Fruit fly (Drosophila melanogaster): ENCODE data around the gene TotA.

The TotA gene

DNA sequence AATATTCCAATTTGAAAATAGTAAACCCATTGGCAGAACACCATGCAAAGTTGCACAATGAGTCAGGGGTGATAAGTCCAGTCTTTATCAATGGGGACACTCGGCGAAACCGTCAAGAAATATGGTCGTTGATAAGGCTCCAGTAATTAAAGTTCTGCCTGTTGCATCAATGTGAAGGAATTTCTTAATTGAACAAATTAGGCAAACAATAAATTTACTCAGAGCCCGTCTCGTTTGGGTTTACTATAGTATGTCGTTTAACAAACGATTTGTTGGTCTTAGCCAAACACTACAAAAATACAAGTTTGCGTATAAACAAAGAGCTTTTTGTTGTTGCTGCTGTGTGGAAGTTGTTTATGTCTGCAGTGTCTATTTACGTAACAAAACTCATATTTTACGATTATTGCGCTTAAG, 36.1 kb upstream of the TotA start:
- TF ChIP-seq Crg-1 (GFP tag; optimal IDR thresholded peaks at IDR 0.05) (no peak), cic (GFP tag; optimal IDR thresholded peaks at IDR 0.05) (peak; percentile 14), kay (GFP tag; ENCODE audit: borderline replicate concordance) (peak; percentile 87)

DNA sequence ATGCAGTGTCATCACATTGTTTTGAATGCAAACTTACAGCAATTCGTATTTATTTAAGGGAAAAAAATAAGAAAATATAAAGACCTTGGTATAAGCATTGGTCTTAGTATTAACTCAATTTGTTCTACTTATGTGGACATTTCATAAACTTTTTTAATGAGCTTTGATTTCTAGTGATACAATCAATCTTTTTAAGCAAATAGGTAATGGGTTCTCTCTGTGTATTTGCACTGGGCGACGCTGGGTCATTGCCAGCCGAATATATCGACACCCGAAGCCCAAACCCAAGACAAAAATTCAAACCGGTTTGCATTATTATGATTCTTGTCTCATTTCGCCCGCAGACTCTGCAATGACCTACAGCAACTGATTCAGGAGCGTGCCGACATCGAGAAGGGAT, 35.3 kb upstream of the TotA start:
- no peak for TF ChIP-seq CG1620 (GFP tag; optimal IDR thresholded peaks at IDR 0.05)
- no peak for TF ChIP-seq CG5204 (GFP tag; optimal IDR thresholded peaks at IDR 0.05)
- no peak for TF ChIP-seq Mnt (GFP tag; optimal IDR thresholded peaks at IDR 0.05)
- TF ChIP-seq Hr96 (GFP tag; optimal IDR thresholded peaks at IDR 0.05), result no peak

DNA sequence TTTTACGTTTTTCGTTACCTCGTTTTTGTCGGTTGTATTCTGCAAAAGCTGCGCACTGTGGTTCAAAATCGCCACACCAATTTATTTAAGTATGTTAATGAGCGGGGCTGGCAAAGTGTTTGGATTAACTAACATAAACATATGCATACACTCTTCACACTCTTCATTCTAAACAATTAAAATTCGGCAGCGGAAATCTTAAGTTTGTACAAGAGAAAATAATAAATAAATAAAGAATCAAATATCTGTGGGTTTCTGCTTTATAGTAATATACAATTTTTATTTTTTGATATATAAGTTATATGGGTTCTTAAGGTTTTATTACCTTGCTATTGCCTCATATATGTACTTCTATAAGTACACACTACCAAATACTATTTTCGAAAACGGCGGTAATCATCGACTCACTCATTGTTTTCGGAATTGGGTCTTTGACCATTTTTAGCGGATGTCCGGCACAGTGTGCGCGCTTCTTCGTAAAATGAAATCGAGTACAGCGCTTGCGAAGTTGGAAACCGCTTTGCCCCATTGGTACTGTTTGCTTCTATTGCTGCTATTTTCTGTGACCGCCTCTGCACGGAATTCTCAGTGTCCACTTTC, 34.5 kb upstream of the TotA start:
- TF ChIP-seq CG12768 (GFP tag; optimal IDR thresholded peaks at IDR 0.05) (no peak), bab1 (GFP tag; optimal IDR thresholded peaks at IDR 0.05) (no peak), pad (GFP tag; optimal IDR thresholded peaks at IDR 0.05) (no peak), Clk (GFP tag; optimal IDR thresholded peaks at IDR 0.05) (no peak), tj (GFP tag; optimal IDR thresholded peaks at IDR 0.05) (no peak)

DNA sequence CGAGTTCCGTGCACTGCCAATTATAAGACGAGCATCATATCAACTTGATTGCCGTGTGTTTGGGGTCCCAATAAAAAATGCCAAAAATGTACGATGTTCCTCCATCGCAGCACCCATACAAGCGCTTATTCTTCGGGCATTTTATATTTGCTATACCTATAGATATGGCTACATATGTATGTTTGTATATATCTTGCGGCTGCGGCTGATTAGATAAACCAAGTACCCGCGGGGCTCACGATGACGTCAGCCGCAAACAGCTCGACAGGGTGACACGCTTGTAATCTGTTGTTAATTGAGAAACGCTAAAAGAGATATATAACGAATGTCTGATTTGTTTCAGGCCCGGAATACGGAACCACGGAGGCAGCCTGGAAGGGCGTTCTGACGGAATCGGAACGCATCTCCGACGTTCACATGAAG, 33.6 kb upstream of the TotA start:
- TF ChIP-seq CG14711 (tag; optimal IDR thresholded peaks at IDR 0.05), result no peak
- peak; percentile 76 for TF ChIP-seq kay (GFP tag; ENCODE audit: borderline replicate concordance)
- peak; percentile 48 for TF ChIP-seq cic (GFP tag; optimal IDR thresholded peaks at IDR 0.05)

DNA sequence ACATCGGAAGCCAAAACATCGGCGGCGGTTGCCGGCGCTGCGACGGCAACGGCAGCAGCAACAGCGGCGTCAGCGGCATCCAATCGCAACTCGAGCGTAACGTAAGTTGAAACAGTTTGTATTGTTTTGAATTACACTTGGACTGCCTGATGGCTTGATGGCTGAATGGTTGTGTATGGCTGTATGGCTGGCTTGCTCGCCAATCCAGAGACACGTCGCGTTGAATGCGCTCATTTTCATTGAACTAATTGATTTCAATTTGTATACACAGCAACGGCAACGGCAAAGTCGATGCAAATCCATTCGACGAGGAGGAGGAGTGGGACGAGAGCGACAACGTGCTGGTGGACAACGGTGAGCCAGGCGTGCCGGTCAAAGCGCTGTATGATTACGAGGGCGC, 32.0 kb upstream of the TotA start:
- peak; percentile 64 for TF ChIP-seq CG12768 (GFP tag; optimal IDR thresholded peaks at IDR 0.05)
- no peak for TF ChIP-seq Clk (GFP tag; optimal IDR thresholded peaks at IDR 0.05)
- peak; percentile 20 for TF ChIP-seq tj (GFP tag; optimal IDR thresholded peaks at IDR 0.05)
- TF ChIP-seq CG7045 (GFP tag; optimal IDR thresholded peaks at IDR 0.05), result no peak
- peak; percentile 52 for TF ChIP-seq bab1 (GFP tag; optimal IDR thresholded peaks at IDR 0.05)
- peak; percentile 51 for TF ChIP-seq Mnt (GFP tag; optimal IDR thresholded peaks at IDR 0.05)
- TF ChIP-seq ovo (GFP tag; optimal IDR thresholded peaks at IDR 0.05), result peak; percentile 39
- peak; percentile 99 for TF ChIP-seq cic (GFP tag; optimal IDR thresholded peaks at IDR 0.05)

DNA sequence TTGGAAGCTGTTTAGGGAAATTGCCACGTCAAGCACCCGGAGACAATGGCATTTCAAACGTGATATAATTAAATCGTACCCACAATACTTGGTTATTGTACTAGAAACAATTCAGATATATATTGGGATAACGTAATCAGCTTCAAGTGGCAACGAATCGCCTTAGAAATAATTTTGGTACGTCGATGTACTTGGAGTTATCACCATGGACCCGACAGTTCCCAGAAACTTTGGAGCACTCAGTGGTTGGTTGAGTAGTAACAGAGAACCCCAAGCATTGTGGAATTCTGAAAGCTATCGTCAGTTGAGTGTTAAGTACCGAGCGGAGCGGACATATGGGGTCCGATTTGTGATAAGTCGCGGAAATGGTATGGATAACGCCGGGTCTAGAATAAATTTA, 29.0 kb upstream of the TotA start, which contains the start of gene CG15695:
Gene CG15695, plus strand, starts transcription at position 301 of the 400 bp plus-strand sequence.
- TF ChIP-seq CG5204 (GFP tag; optimal IDR thresholded peaks at IDR 0.05) (no peak), CG11617 (GFP tag; optimal IDR thresholded peaks at IDR 0.05) (no peak), cnc (optimal IDR thresholded peaks at IDR 0.05) (no peak), CG33017 (tag; optimal IDR thresholded peaks at IDR 0.05) (no peak), Crg-1 (GFP tag; optimal IDR thresholded peaks at IDR 0.05) (no peak), tj (GFP tag; optimal IDR thresholded peaks at IDR 0.05) (no peak), CG1620 (GFP tag; optimal IDR thresholded peaks at IDR 0.05) (no peak), cic (GFP tag; optimal IDR thresholded peaks at IDR 0.05) (no peak), toe (GFP tag; optimal IDR thresholded peaks at IDR 0.05) (no peak)

DNA sequence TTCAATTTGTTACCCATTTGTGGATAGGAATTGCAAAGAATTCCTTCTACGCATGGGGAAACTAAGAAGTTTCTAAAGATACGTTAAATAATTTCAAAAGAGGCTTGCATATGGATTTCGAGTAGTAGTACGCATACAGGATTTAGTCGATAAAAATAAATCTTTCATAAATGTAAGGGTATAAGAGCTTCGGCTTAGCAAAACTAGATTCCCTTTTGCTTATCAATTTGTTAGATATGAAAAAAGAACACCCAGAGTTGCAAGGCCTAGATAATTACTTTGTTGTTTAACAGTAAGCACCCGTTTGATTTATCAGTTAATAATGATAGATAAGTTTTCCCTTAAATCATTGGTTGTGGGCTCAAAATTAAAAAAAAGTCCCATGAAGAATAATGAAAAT, 25.3 kb upstream of the TotA start:
- TF ChIP-seq cnc (optimal IDR thresholded peaks at IDR 0.05) (no peak), bab1 (GFP tag; optimal IDR thresholded peaks at IDR 0.05) (no peak), toe (GFP tag; optimal IDR thresholded peaks at IDR 0.05) (no peak), CG7045 (GFP tag; optimal IDR thresholded peaks at IDR 0.05) (no peak), CG33017 (tag; optimal IDR thresholded peaks at IDR 0.05) (no peak), cic (GFP tag; optimal IDR thresholded peaks at IDR 0.05) (no peak), CG7101 (tag; optimal IDR thresholded peaks at IDR 0.05) (no peak), CG14711 (tag; optimal IDR thresholded peaks at IDR 0.05) (no peak), Hr96 (GFP tag; optimal IDR thresholded peaks at IDR 0.05) (no peak), Crg-1 (GFP tag; optimal IDR thresholded peaks at IDR 0.05) (no peak), CG5204 (GFP tag; optimal IDR thresholded peaks at IDR 0.05) (no peak), CG12768 (GFP tag; optimal IDR thresholded peaks at IDR 0.05) (no peak), pad (GFP tag; optimal IDR thresholded peaks at IDR 0.05) (no peak), CG11617 (GFP tag; optimal IDR thresholded peaks at IDR 0.05) (no peak), CG1620 (GFP tag; optimal IDR thresholded peaks at IDR 0.05) (no peak), ovo (GFP tag; optimal IDR thresholded peaks at IDR 0.05) (no peak), Clk (GFP tag; optimal IDR thresholded peaks at IDR 0.05) (no peak)

DNA sequence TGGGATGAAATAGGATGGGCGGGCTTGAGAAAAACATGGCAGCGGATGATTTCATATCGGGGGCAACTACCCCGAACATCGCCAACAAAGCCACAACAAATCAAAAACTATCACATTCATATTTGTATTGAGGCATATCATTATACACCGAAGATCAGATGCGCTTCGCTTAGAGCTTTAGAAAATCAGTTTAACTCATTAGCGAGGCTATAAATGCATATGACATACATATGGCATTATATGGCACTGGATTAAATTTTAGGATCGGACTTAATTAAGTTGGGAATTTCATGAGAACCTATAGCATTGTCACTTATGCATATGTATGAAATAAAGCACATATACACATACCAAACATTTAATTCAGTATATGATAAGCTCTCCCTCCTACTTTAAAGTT, 24.5 kb upstream of the TotA start:
- no peak for TF ChIP-seq CG12768 (GFP tag; optimal IDR thresholded peaks at IDR 0.05)
- no peak for TF ChIP-seq ovo (GFP tag; optimal IDR thresholded peaks at IDR 0.05)
- peak; percentile 48 for TF ChIP-seq kay (GFP tag; ENCODE audit: borderline replicate concordance)

Data from whole organism, adult.